Fruit fly (Drosophila melanogaster): Measurements from ENCODE around the gene CG3246.

Gene CG3246

dm6 chr2L:3440322-3440721 is 21.4 kb downstream of the CG3246 start (continued):
- peak; percentile 48 for TF ChIP-seq CG16863 (GFP tag; optimal IDR thresholded peaks at IDR 0.05)
- TF ChIP-seq CG3407 (GFP tag; optimal IDR thresholded peaks at IDR 0.05), result peak; percentile 62
- no peak for TF ChIP-seq vnd (GFP tag; IDR thresholded peaks at IDR 0.05; ENCODE audit: partially characterized antibody)
- TF ChIP-seq bowl (GFP tag; IDR thresholded peaks at IDR 0.05), result no peak
- TF ChIP-seq HLH4C (GFP tag; IDR thresholded peaks at IDR 0.05; ENCODE audit: partially characterized antibody), result no peak
- TF ChIP-seq CG33557 (GFP tag; optimal IDR thresholded peaks at IDR 0.05), result no peak
- TF ChIP-seq cato (GFP tag; optimal IDR thresholded peaks at IDR 0.05; ENCODE audit: borderline replicate concordance), result peak; percentile 54
- TF ChIP-seq CG18011 (GFP tag; optimal IDR thresholded peaks at IDR 0.05), result peak; percentile 15
- TF ChIP-seq CG14050 (GFP tag; IDR thresholded peaks at IDR 0.05), result peak; percentile 37; the same call in 1 of the 3 replicates
- peak; percentile 72 for TF ChIP-seq row (GFP tag; IDR thresholded peaks at IDR 0.05)
- TF ChIP-seq ttk (GFP tag; IDR thresholded peaks at IDR 0.05), result peak; percentile 83
- peak; percentile 61 for TF ChIP-seq CG6813 (GFP tag; optimal IDR thresholded peaks at IDR 0.05)
- peak; percentile 36; the same call in 1 of the 2 replicates for TF ChIP-seq klu (GFP tag; IDR thresholded peaks at IDR 0.05)
- no peak for TF ChIP-seq twi (tag; optimal IDR thresholded peaks at IDR 0.05)
- TF ChIP-seq CG11695 (GFP tag; IDR thresholded peaks at IDR 0.05), result peak; percentile 69; the same call in 2 of the 3 replicates
- peak; percentile 70 for TF ChIP-seq jigr1 (GFP tag; IDR thresholded peaks at IDR 0.05)
- peak; percentile 49; the same call in 1 of the 2 replicates for TF ChIP-seq CG10321 (GFP tag; IDR thresholded peaks at IDR 0.05)
- TF ChIP-seq CG9797 (GFP tag; optimal IDR thresholded peaks at IDR 0.05), result no peak
- TF ChIP-seq CG7372 (GFP tag; IDR thresholded peaks at IDR 0.05), result peak; percentile 70
- TF ChIP-seq CG3847 (GFP tag; IDR thresholded peaks at IDR 0.05), result peak; percentile 30; the same call in 1 of the 2 replicates
- TF ChIP-seq HLH3B (GFP tag; IDR thresholded peaks at IDR 0.05), result peak; percentile 83
- peak; percentile 28 for TF ChIP-seq CG6683 (GFP tag; optimal IDR thresholded peaks at IDR 0.05)
- no peak for TF ChIP-seq CG12299 (tag; optimal IDR thresholded peaks at IDR 0.05)
- TF ChIP-seq CG10274 (GFP tag; optimal IDR thresholded peaks at IDR 0.05), result peak; percentile 49
- peak; percentile 17 for TF ChIP-seq CG17186 (GFP tag; optimal IDR thresholded peaks at IDR 0.05)
- no peak; the same call in 1 of the 2 replicates for TF ChIP-seq CG10959 (GFP tag; IDR thresholded peaks at IDR 0.05)
- no peak for TF ChIP-seq CG14860 (GFP tag; IDR thresholded peaks at IDR 0.05; ENCODE audit: partially characterized antibody)
- TF ChIP-seq ranshi (GFP tag; IDR thresholded peaks at IDR 0.05), result peak; percentile 56
- no peak for TF ChIP-seq CG13123 (GFP tag; optimal IDR thresholded peaks at IDR 0.05)
- TF ChIP-seq schlank (tag; optimal IDR thresholded peaks at IDR 0.05), result no peak
- TF ChIP-seq fd96Cb (tag; optimal IDR thresholded peaks at IDR 0.05), result peak; percentile 70
- peak; percentile 75 for TF ChIP-seq Rfx (GFP tag; IDR thresholded peaks at IDR 0.05)
- TF ChIP-seq kah (GFP tag; optimal IDR thresholded peaks at IDR 0.05), result peak; percentile 27
- TF ChIP-seq dysf (GFP tag; IDR thresholded peaks at IDR 0.05), result peak; percentile 88
- no peak for TF ChIP-seq CG3065 (GFP tag; optimal IDR thresholded peaks at IDR 0.05)
- peak; percentile 52 for TF ChIP-seq oc (tag; optimal IDR thresholded peaks at IDR 0.05)
- TF ChIP-seq Hmx (GFP tag; optimal IDR thresholded peaks at IDR 0.05), result no peak
- no peak for TF ChIP-seq lov (optimal IDR thresholded peaks at IDR 0.05)
- 0 out of 3 replicates have a peak, but pooled peaks have one; percentile 76 for TF ChIP-seq lov (GFP tag; IDR thresholded peaks at IDR 0.05)
- TF ChIP-seq pb (GFP tag; optimal IDR thresholded peaks at IDR 0.05), result no peak
- TF ChIP-seq CG1233 (GFP tag; optimal IDR thresholded peaks at IDR 0.05), result peak; percentile 44
- no peak for TF ChIP-seq Max (GFP tag; optimal IDR thresholded peaks at IDR 0.05)
- peak; percentile 74 for TF ChIP-seq CG4730 (GFP tag; IDR thresholded peaks at IDR 0.05)
- TF ChIP-seq tap (tag; optimal IDR thresholded peaks at IDR 0.05), result peak; percentile 72
- peak; percentile 3 for TF ChIP-seq Fer2 (tag; optimal IDR thresholded peaks at IDR 0.05)
- TF ChIP-seq Vsx1 (GFP tag; optimal IDR thresholded peaks at IDR 0.05), result no peak
- TF ChIP-seq emc (GFP tag; optimal IDR thresholded peaks at IDR 0.05), result no peak
- TF ChIP-seq CG6254 (GFP tag; optimal IDR thresholded peaks at IDR 0.05), result peak; percentile 65
- peak; percentile 48 for TF ChIP-seq CG15514 (GFP tag; optimal IDR thresholded peaks at IDR 0.05)
- peak; percentile 25 for TF ChIP-seq CG16815 (GFP tag; optimal IDR thresholded peaks at IDR 0.05)
- peak; percentile 68 for TF ChIP-seq CG14014 (GFP tag; IDR thresholded peaks at IDR 0.05)
